Fruit fly (Drosophila melanogaster) whole organism: ENCODE results near the gene CG5004.

ENCODE experiments used
- CG8478 ChIP-seq: fragments of >200 bp; optimal IDR thresholded peaks from 2 replicates; lab custom pipeline; 2018; ENCODE audit warnings: inconsistent platforms
- Dll ChIP-seq: fragments of >200 bp; optimal IDR thresholded peaks from 2 replicates; lab custom pipeline; 2017
- EcR ChIP-seq, 2 experiments: fragments of >200 bp; optimal IDR thresholded peaks; 2 replicates each; lab custom pipeline; 2017; ENCODE audit warnings: missing biosample characterization in 2 of 2, missing genetic modification characterization in 2 of 2, missing genetic modification reagents in 2 of 2
- pan ChIP-seq: fragments of >200 bp; optimal IDR thresholded peaks from 2 replicates; lab custom pipeline; 2017
- psq ChIP-seq: fragments of >200 bp; optimal IDR thresholded peaks from 2 replicates; lab custom pipeline; 2017
- usp ChIP-seq: fragments of >200 bp; optimal IDR thresholded peaks from 2 replicates; lab custom pipeline; 2017; ENCODE audit warnings: missing biosample characterization, missing genetic modification characterization, mixed read lengths

CG5004 gene

DNA sequence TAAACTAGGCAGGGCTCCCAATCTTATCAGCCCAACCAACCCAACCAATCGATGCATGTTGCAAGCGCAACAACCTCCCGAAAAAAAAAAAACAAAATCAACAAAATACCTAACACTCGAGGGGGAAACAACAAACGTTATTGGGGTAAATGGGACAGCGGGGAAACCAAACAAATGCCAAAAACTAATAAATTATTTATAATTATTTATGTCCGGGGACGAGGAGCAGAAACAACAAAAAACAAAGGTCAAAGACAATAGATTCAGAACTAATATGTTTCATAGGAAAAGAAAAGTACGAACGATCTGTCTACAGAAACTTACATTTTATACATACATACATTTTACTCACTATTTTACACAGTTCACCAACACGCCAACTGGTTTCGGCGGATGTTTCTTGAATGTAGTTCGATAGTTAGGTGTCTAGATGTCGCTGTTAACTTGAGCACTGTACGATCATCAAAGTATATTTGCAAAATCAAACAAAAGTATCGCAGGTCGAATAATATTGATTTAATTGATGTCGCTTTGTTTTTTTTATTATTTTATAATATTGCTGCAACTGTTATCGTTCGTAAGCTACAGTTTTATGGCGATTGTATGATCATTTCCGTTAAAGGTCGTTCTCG lies 68.3 kb downstream of the CG5004 start:
- TF ChIP-seq pan (lab: Kevin White, UChicago) = no peak
- no peak for TF ChIP-seq usp
- TF ChIP-seq Dll (lab: Kevin White, UChicago) = no peak
- TF ChIP-seq EcR (GFP tag; optimal IDR thresholded peaks at IDR 0.05; lab: Kevin White, UChicago) = no peak
- no peak for TF ChIP-seq CG8478 (lab: Kevin White, UChicago)
- no peak for TF ChIP-seq psq (lab: Kevin White, UChicago)

DNA sequence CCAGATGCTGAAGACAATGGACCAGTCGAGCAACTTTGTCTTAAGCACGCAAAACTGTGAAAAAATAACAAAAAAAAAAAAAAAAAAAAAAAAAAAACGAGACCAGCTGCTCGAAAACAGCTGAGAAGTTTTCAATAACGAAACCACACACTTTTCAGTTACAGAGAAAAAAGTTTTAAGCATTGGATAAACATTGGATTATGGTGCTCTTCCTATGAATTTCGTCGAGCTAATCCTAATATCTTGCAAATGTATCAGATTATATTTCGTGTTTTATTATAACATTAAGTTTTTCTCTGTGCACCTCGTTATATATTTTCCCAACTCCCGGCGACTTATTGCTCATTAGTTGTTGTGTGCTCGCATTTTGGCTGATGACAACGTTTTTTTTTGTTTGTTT lies 69.2 kb downstream of the CG5004 start:
- TF ChIP-seq usp (no peak), pan (lab: Kevin White, UChicago) (no peak)

DNA sequence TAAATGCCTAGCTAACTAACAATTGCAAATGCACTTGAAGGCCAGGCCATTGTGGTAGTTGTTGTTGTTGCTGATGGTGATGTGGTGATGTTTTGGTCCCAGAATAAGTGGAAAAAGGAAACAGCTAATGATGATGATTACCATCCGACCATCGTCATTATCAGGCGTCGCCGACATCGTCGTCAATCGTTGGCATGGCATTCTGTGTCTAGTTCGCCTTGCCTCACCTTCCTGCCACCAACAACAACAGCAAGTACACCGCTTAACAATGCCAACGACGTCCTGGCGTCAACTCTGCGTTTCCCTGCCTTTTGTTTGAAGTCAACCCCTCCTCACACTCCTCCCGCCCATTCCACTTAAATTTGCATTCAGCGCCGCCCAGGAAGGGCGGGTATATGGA lies 70.2 kb downstream of the CG5004 start:
- TF ChIP-seq EcR (GFP tag; optimal IDR thresholded peaks at IDR 0.05; lab: Kevin White, UChicago) = no peak
- TF ChIP-seq usp = no peak
- no peak for TF ChIP-seq Dll (lab: Kevin White, UChicago)
- TF ChIP-seq CG8478 (lab: Kevin White, UChicago) = no peak
- TF ChIP-seq pan (lab: Kevin White, UChicago) = no peak
- TF ChIP-seq psq (lab: Kevin White, UChicago) = no peak

DNA sequence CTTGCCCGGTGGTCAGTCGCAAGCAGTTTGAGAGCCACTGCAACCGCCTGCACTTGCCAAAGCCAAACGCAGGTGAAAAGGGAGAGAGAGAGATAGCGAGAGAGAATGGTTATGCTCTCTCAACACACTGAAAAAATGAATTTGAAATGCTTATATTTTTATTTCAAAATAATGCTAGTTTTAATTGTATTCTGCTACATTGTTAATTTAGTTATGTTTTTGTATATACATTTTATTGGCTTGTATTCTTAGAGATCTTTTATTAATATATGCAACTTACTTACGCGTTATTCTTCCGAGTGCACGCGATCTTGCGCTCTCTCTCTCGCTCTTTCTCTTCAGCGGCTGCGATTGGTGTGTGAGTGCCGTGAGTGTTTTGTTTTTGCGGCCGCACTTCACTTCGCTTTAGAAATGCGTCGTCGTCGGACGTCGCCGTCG lies 71.1 kb downstream of the CG5004 start:
- TF ChIP-seq CG8478 (lab: Kevin White, UChicago) (no peak), Dll (lab: Kevin White, UChicago) (peak; percentile 67)

DNA sequence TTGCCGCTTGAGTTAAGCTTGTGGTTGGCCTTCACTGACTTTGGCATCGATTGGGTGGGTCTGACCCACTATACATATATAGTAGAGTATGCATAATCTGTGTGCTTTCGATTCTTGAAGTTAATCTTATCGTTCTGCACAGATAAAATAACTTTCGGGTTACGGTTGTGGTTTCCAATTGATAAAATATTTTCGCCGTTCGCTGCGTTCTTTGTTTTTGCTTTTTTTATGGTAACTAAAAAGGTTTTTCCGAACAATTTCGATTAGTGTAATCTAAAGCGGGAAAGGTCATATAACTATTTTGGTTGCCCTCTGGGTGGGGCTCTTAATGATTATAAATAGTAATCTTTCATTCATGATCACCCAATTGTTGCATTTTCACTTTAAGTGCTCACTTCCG lies 73.1 kb downstream of the CG5004 start:
- TF ChIP-seq pan (lab: Kevin White, UChicago) (no peak), CG8478 (lab: Kevin White, UChicago) (no peak), psq (lab: Kevin White, UChicago) (no peak), usp (no peak), Dll (lab: Kevin White, UChicago) (no peak), EcR (GFP tag; optimal IDR thresholded peaks at IDR 0.05; lab: Kevin White, UChicago) (no peak)

DNA sequence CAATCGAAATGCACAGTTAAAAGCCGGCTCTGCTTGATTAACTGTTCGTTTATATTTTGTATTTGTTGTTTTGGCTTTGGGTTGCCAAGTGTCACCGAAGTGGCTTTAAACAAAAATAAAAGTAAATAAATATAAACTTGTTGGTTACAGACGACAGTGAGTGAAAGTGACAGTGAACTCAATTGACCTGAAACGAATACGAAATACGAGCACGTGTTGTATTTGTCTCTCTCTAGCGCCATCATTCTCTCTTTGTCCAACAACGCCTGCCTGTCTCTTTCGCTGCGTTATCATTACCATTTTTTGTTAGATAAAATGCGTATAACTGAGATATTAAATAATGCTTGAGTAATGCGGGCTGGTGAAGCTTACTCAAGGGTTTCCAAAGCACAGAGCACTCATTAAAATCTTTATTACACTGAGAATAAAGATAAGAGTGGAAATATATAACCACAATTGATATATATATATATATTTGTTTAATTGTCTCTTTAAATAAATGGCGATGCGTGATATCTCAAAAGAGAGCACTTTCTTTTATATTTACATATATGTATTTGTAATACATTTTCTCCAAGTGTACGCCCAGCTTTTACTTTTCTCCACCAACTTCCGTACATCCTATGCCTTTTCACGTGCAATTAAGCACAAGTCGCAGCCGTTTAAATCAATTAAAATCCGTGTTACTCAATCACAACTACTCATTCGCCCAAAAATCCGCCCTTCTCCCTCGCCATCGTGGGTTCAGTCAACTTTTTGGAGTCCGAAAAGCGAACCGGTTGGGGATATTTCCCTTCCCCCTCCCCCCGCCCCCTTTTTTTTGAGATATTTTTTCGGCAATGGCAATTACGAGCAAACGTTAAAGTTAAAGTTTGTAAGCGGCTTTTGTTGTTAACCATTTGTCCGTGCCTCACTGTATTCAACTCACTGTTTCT lies 74.1 kb downstream of the CG5004 start:
- TF ChIP-seq pan (lab: Kevin White, UChicago) = no peak
- TF ChIP-seq psq (lab: Kevin White, UChicago) = no peak
- TF ChIP-seq EcR (GFP tag; optimal IDR thresholded peaks at IDR 0.05; lab: Kevin White, UChicago) = no peak
- no peak for TF ChIP-seq CG8478 (lab: Kevin White, UChicago)
- no peak for TF ChIP-seq usp
- TF ChIP-seq Dll (lab: Kevin White, UChicago) = no peak

DNA sequence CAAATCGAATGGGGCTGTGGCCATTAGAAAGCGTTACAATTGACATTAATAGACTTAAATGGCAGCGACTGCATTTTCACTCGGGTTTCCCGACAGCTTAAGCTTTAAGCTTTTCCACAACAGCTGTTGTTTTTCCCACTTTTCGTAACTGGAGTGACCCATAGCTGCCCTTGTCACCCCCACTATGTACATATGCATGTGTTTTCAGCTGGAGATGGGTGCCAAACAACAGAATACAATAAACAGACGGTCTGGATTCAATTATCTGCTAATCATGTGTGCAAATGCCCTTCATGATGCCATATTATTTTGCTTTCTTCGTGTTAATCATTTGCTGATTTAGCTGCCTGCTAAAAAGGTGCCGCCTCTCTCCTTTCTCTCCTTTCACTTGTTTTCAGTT lies 76.1 kb downstream of the CG5004 start:
- TF ChIP-seq usp (no peak), pan (lab: Kevin White, UChicago) (no peak), psq (lab: Kevin White, UChicago) (no peak), Dll (lab: Kevin White, UChicago) (no peak), EcR (GFP tag; optimal IDR thresholded peaks at IDR 0.05; lab: Kevin White, UChicago) (no peak), CG8478 (lab: Kevin White, UChicago) (no peak)
